Fruit fly (Drosophila melanogaster): ENCODE measurements around the gene CG3842.

Gene CG3842

DNA sequence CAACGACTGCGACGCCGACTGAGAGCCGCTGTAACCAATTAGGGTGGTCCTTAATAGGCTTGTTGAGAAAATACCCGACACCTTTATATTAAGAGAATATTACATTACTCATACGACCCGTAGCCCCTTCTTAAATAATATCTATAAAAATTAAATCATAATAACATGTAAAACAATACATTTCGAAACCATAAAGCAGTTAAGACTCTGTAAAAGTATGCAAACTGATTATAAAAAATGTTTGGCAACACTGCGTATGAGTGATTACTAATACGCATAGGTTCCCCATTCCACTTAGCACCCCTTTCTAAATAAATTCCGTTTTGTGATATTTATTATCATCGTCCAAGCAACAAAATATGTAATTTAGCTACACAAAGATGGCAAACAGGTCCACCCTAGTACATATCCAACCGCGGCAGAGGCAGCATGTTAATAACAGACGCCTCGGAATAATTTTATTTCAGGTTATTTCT, 3.1 kb downstream of the CG3842 start (continued):
- TF ChIP-seq sug (tag; optimal IDR thresholded peaks at IDR 0.05) (peak; percentile 72), Dp (GFP tag; optimal IDR thresholded peaks at IDR 0.05) (no peak), MESR4 (GFP tag; optimal IDR thresholded peaks at IDR 0.05) (no peak), CG15269 (tag; optimal IDR thresholded peaks at IDR 0.05) (peak; percentile 85), tx (GFP tag; optimal IDR thresholded peaks at IDR 0.05) (no peak), crol (GFP tag; IDR thresholded peaks at IDR 0.05) (no peak), cad (GFP tag; optimal IDR thresholded peaks at IDR 0.05) (no peak), C15 (GFP tag; IDR thresholded peaks at IDR 0.05) (no peak), cwo (GFP tag; optimal IDR thresholded peaks at IDR 0.05) (peak; percentile 17), CG3281 (GFP tag; optimal IDR thresholded peaks at IDR 0.05) (peak; percentile 90), ranshi (GFP tag; IDR thresholded peaks at IDR 0.05) (no peak), Mrtf (GFP tag; IDR thresholded peaks at IDR 0.05) (peak; percentile 46; the same call in 1 of the 3 replicates), CG3995 (GFP tag; optimal IDR thresholded peaks at IDR 0.05) (peak; percentile 29), Lpt (GFP tag; optimal IDR thresholded peaks at IDR 0.05) (no peak), CG11696 (GFP tag; IDR thresholded peaks at IDR 0.05) (peak; percentile 34; the same call in 1 of the 2 replicates), NFAT (GFP tag; IDR thresholded peaks at IDR 0.05) (no peak), Ets65A (GFP tag) (peak; percentile 70), ERR (GFP tag; optimal IDR thresholded peaks at IDR 0.05) (no peak), Hmx (GFP tag; optimal IDR thresholded peaks at IDR 0.05) (no peak), zfh1 (GFP tag; IDR thresholded peaks at IDR 0.05) (0 out of 3 replicates have a peak, but pooled peaks have one; percentile 38), CG12744 (GFP tag; optimal IDR thresholded peaks at IDR 0.05) (no peak), CG34422 (GFP tag; IDR thresholded peaks at IDR 0.05) (no peak), CG12236 (GFP tag; optimal IDR thresholded peaks at IDR 0.05) (no peak), crp (GFP tag; optimal IDR thresholded peaks at IDR 0.05) (peak in 1 of 2 experiments; percentile 21), z (GFP tag; IDR thresholded peaks at IDR 0.05) (no peak), CG1602 (GFP tag; optimal IDR thresholded peaks at IDR 0.05) (peak; percentile 15), Atf-2 (GFP tag; optimal IDR thresholded peaks at IDR 0.05) (no peak), unc-4 (GFP tag; IDR thresholded peaks at IDR 0.05; ENCODE audit: partially characterized antibody) (no peak), Nf-YC (tag; optimal IDR thresholded peaks at IDR 0.05) (peak; percentile 73), CG31388 (GFP tag; optimal IDR thresholded peaks at IDR 0.05) (no peak), CG7372 (GFP tag; IDR thresholded peaks at IDR 0.05) (peak; percentile 82), CG6765 (GFP tag; optimal IDR thresholded peaks at IDR 0.05) (peak; percentile 72), pan (optimal IDR thresholded peaks at IDR 0.05) (no peak), pan (GFP tag; optimal IDR thresholded peaks at IDR 0.05 in 1 of 2, IDR thresholded peaks at IDR 0.05 in 1 of 2) (peak in 1 of 2 experiments; percentile 38), Atf6 (GFP tag; IDR thresholded peaks at IDR 0.05) (peak; percentile 82), lab (GFP tag; optimal IDR thresholded peaks at IDR 0.05) (peak; percentile 86), CG1529 (GFP tag; optimal IDR thresholded peaks at IDR 0.05) (peak; percentile 74), gem (tag; optimal IDR thresholded peaks at IDR 0.05) (peak; percentile 88), CG17802 (tag; optimal IDR thresholded peaks at IDR 0.05) (no peak), Med (GFP tag) (peak; percentile 81), Nf-YA (GFP tag; IDR thresholded peaks at IDR 0.05) (no peak), Stat92E (GFP tag; optimal IDR thresholded peaks at IDR 0.05) (no peak), Lim3 (GFP tag; IDR thresholded peaks at IDR 0.05) (no peak), Aef1 (GFP tag; IDR thresholded peaks at IDR 0.05) (peak; percentile 40; the same call in 1 of the 3 replicates), CG6272 (GFP tag; IDR thresholded peaks at IDR 0.05) (no peak), H15 (GFP tag; IDR thresholded peaks at IDR 0.05) (peak; percentile 55; the same call in 1 of the 3 replicates), CG10366 (GFP tag; IDR thresholded peaks at IDR 0.05) (peak; percentile 57), Kr (GFP tag; optimal IDR thresholded peaks at IDR 0.05) (no peak), lov (optimal IDR thresholded peaks at IDR 0.05) (no peak), lov (GFP tag; IDR thresholded peaks at IDR 0.05) (no peak), CG3065 (GFP tag; optimal IDR thresholded peaks at IDR 0.05) (no peak), CG10565 (GFP tag; optimal IDR thresholded peaks at IDR 0.05) (no peak)

Data from whole organism, embryonic.